Fruit fly (Drosophila melanogaster): Measurements from ENCODE around the gene CG34367.
A peak's percentile ranks its signal among the peaks of the same experiment; 100 is the strongest.

Gene CG34367

dm6 chr2L:10386208-10386805 is 32.6 kb upstream of the CG34367 start, which contains the start of the genes Cdk1 and mRpS7 (continued):
- peak; percentile 72 for TF ChIP-seq CG32772 (GFP tag; IDR thresholded peaks at IDR 0.05)
- peak; percentile 87 for TF ChIP-seq CG14710 (tag; optimal IDR thresholded peaks at IDR 0.05)
- no peak for TF ChIP-seq GATAe (GFP tag; conservative IDR thresholded peaks at IDR 0.05)
- TF ChIP-seq Hr39 (optimal IDR thresholded peaks at IDR 0.05): no peak
- TF ChIP-seq ara (GFP tag; IDR thresholded peaks at IDR 0.05): no peak
- TF ChIP-seq CG12942 (GFP tag; optimal IDR thresholded peaks at IDR 0.05): peak; percentile 62
- peak in 1 of 2 experiments; percentile 56 for TF ChIP-seq Pdp1 (GFP tag; optimal IDR thresholded peaks at IDR 0.05)
- TF ChIP-seq klu (GFP tag; IDR thresholded peaks at IDR 0.05): no peak; the same call in 1 of the 2 replicates
- no peak for TF ChIP-seq stwl (tag; optimal IDR thresholded peaks at IDR 0.05)
- TF ChIP-seq CG6683 (GFP tag; optimal IDR thresholded peaks at IDR 0.05): no peak
- peak; percentile 66; the same call in 2 of the 3 replicates for TF ChIP-seq ken (GFP tag; IDR thresholded peaks at IDR 0.05)
- TF ChIP-seq CG4424 (GFP tag; optimal IDR thresholded peaks at IDR 0.05): peak; percentile 70
- peak; percentile 62 for TF ChIP-seq MESR4 (GFP tag; optimal IDR thresholded peaks at IDR 0.05)
- peak; percentile 33 for TF ChIP-seq CG12219 (GFP tag; optimal IDR thresholded peaks at IDR 0.05)
- TF ChIP-seq D (optimal IDR thresholded peaks at IDR 0.05): no peak
- peak; percentile 64 for TF ChIP-seq D (GFP tag; optimal IDR thresholded peaks at IDR 0.05)
- no peak for TF ChIP-seq CG7745 (tag; optimal IDR thresholded peaks at IDR 0.05)
- peak; percentile 33 for TF ChIP-seq jumu (GFP tag; optimal IDR thresholded peaks at IDR 0.05)
- no peak for TF ChIP-seq sim (GFP tag; IDR thresholded peaks at IDR 0.05)
- no peak for TF ChIP-seq peb (GFP tag; IDR thresholded peaks at IDR 0.05)
- peak; percentile 79 for TF ChIP-seq Hsf (GFP tag; optimal IDR thresholded peaks at IDR 0.05)
- no peak for TF ChIP-seq Optix (GFP tag; IDR thresholded peaks at IDR 0.05)
- peak; percentile 67; the same call in 1 of the 3 replicates for TF ChIP-seq gce (GFP tag; IDR thresholded peaks at IDR 0.05)
- peak; percentile 67 for TF ChIP-seq az2 (GFP tag; optimal IDR thresholded peaks at IDR 0.05)
- no peak for TF ChIP-seq HLHmδ (GFP tag; optimal IDR thresholded peaks at IDR 0.05)
- peak; percentile 60; the same call in 2 of the 3 replicates for TF ChIP-seq ase (GFP tag; IDR thresholded peaks at IDR 0.05)
- peak; percentile 63 for TF ChIP-seq pho (GFP tag; optimal IDR thresholded peaks at IDR 0.05)
- TF ChIP-seq fu2 (GFP tag; optimal IDR thresholded peaks at IDR 0.05): peak; percentile 29
- no peak for TF ChIP-seq toy (GFP tag; IDR thresholded peaks at IDR 0.05)
- peak; percentile 85 for TF ChIP-seq CG17802 (tag; optimal IDR thresholded peaks at IDR 0.05)
- TF ChIP-seq dpn (GFP tag; optimal IDR thresholded peaks at IDR 0.05): peak; percentile 29 to 62
- peak; percentile 57 for TF ChIP-seq wek (GFP tag; optimal IDR thresholded peaks at IDR 0.05)
- no peak for TF ChIP-seq Trl (optimal IDR thresholded peaks at IDR 0.05)
- TF ChIP-seq Trl (GFP tag; optimal IDR thresholded peaks at IDR 0.05): peak; percentile 54
- TF ChIP-seq pfk (GFP tag; optimal IDR thresholded peaks at IDR 0.05): peak; percentile 90
- TF ChIP-seq CG9876 (GFP tag; optimal IDR thresholded peaks at IDR 0.05): no peak
- peak; percentile 65 for TF ChIP-seq CG7372 (GFP tag; IDR thresholded peaks at IDR 0.05)
- TF ChIP-seq Max (GFP tag; optimal IDR thresholded peaks at IDR 0.05): peak; percentile 79
- TF ChIP-seq HmgD (GFP tag; optimal IDR thresholded peaks at IDR 0.05): peak; percentile 36
- TF ChIP-seq chinmo (GFP tag; IDR thresholded peaks at IDR 0.05; ENCODE audit: partially characterized antibody): no peak
- peak; percentile 69; the same call in 1 of the 2 replicates for TF ChIP-seq CG10366 (GFP tag; IDR thresholded peaks at IDR 0.05)
- peak; percentile 46 for TF ChIP-seq CG10462 (GFP tag; optimal IDR thresholded peaks at IDR 0.05)
- no peak for TF ChIP-seq repo (GFP tag; optimal IDR thresholded peaks at IDR 0.05)
- TF ChIP-seq sens (GFP tag): peak; percentile 94
- TF ChIP-seq tx (GFP tag; optimal IDR thresholded peaks at IDR 0.05): peak; percentile 44
- peak; percentile 46 for TF ChIP-seq CG10654 (GFP tag; optimal IDR thresholded peaks at IDR 0.05)
- peak; percentile 42 for TF ChIP-seq CG8089 (GFP tag; optimal IDR thresholded peaks at IDR 0.05)
- peak; percentile 65; the same call in 1 of the 3 replicates for TF ChIP-seq jigr1 (GFP tag; IDR thresholded peaks at IDR 0.05)
- peak; percentile 83 for TF ChIP-seq CG15269 (tag; optimal IDR thresholded peaks at IDR 0.05)
- no peak for TF ChIP-seq tna (GFP tag; IDR thresholded peaks at IDR 0.05; ENCODE audit: partially characterized antibody)
- TF ChIP-seq br (optimal IDR thresholded peaks at IDR 0.05): no peak
- peak; percentile 39; the same call in 1 of the 2 replicates for TF ChIP-seq CG31224 (GFP tag; IDR thresholded peaks at IDR 0.05)

Measured in whole organism, embryonic.